Fruit fly (Drosophila melanogaster) whole organism, prepupa: ENCODE measurements around the gene CG5160.

Experiments
- Blimp-1 ChIP-seq: fragments of 200-800 bp; sonication (Bioruptor generic); optimal IDR thresholded peaks from 3 replicates; lab custom pipeline; 2017; ENCODE audit warnings: missing biosample characterization, missing genetic modification characterization, mild to moderate bottlenecking, moderate library complexity, missing genetic modification reagents
- CG10631 ChIP-seq: fragments of 200-800 bp; sonication (Bioruptor generic); optimal IDR thresholded peaks from 2 replicates; lab custom pipeline; 2016; ENCODE audit warnings: missing biosample characterization, missing genetic modification characterization
- CG10669 ChIP-seq: fragments of 200-800 bp; sonication (Bioruptor generic); optimal IDR thresholded peaks from 3 replicates; lab custom pipeline; 2018; ENCODE audit warnings: missing biosample characterization, mild to moderate bottlenecking, missing genetic modification characterization, moderate library complexity
- CG11294 ChIP-seq: fragments of 200-800 bp; sonication (Bioruptor generic); IDR thresholded peaks from 2 replicates; pipeline ENCODE4 v1.3.6; 2022; ENCODE audit warnings: missing biosample characterization, missing genetic modification characterization
- CG11762 ChIP-seq: fragments of 200-800 bp; sonication (Bioruptor generic); optimal IDR thresholded peaks from 3 replicates; lab custom pipeline; 2016; ENCODE audit warnings: missing biosample characterization, missing genetic modification characterization; ENCODE audit not compliant: insufficient read depth
- CG15336 ChIP-seq: fragments of 200-800 bp; sonication (Bioruptor generic); IDR thresholded peaks from 2 replicates; pipeline ENCODE4 v1.3.6; 2022; ENCODE audit warnings: missing biosample characterization, missing genetic modification characterization
- CG1621 ChIP-seq: fragments of 200-800 bp; sonication (Bioruptor generic); optimal IDR thresholded peaks from 3 replicates; lab custom pipeline; 2018; ENCODE audit warnings: missing biosample characterization, mild to moderate bottlenecking, missing genetic modification characterization
- CG32006 ChIP-seq: fragments of 200-800 bp; sonication (Bioruptor generic); optimal IDR thresholded peaks from 3 replicates; lab custom pipeline; 2017; ENCODE audit warnings: missing biosample characterization, mild to moderate bottlenecking, missing genetic modification characterization
- CG34406 ChIP-seq: fragments of 200-800 bp; sonication (Bioruptor generic); optimal IDR thresholded peaks from 3 replicates; lab custom pipeline; 2016; ENCODE audit warnings: missing biosample characterization, missing genetic modification characterization
- CG3919 ChIP-seq: fragments of 200-800 bp; sonication (Bioruptor generic); optimal IDR thresholded peaks from 3 replicates; lab custom pipeline; 2016; ENCODE audit warnings: missing biosample characterization, missing genetic modification characterization
- CG4318 ChIP-seq: fragments of 200-800 bp; sonication (Bioruptor generic); optimal IDR thresholded peaks from 3 replicates; lab custom pipeline; 2017; ENCODE audit warnings: missing biosample characterization, mild to moderate bottlenecking, missing genetic modification characterization
- CG6792 ChIP-seq: fragments of 200-800 bp; sonication (Bioruptor generic); optimal IDR thresholded peaks from 3 replicates; lab custom pipeline; 2016; ENCODE audit warnings: missing biosample characterization, missing genetic modification characterization
- CG6808 ChIP-seq: fragments of 200-800 bp; sonication (Bioruptor generic); optimal IDR thresholded peaks from 3 replicates; lab custom pipeline; 2017; ENCODE audit warnings: missing biosample characterization, missing genetic modification characterization, mild to moderate bottlenecking, moderate library complexity, missing genetic modification reagents
- CG7368 ChIP-seq: fragments of 200-800 bp; sonication (Bioruptor generic); optimal IDR thresholded peaks from 3 replicates; lab custom pipeline; 2016; ENCODE audit warnings: missing biosample characterization, missing genetic modification characterization
- CG8119 ChIP-seq: fragments of 200-800 bp; sonication (Bioruptor generic); IDR thresholded peaks from 3 replicates; pipeline ENCODE4 v1.3.6; 2022; ENCODE audit warnings: missing biosample characterization, missing genetic modification characterization
- CG8319 ChIP-seq: fragments of 200-800 bp; sonication (Bioruptor generic); optimal IDR thresholded peaks from 3 replicates; lab custom pipeline; 2016; ENCODE audit warnings: missing biosample characterization, missing genetic modification characterization
- CG9139 ChIP-seq: fragments of 200-800 bp; sonication (Bioruptor generic); optimal IDR thresholded peaks from 3 replicates; lab custom pipeline; 2017; ENCODE audit warnings: missing biosample characterization, mild to moderate bottlenecking, missing genetic modification characterization
- Eip75B ChIP-seq: fragments of 200-800 bp; sonication (Bioruptor generic); optimal IDR thresholded peaks from 3 replicates; lab custom pipeline; 2016; ENCODE audit warnings: missing biosample characterization, missing genetic modification characterization
- Eip78C ChIP-seq: fragments of 200-800 bp; sonication (Bioruptor generic); peaks from one replicate; lab custom pipeline; 2016; ENCODE audit warnings: missing biosample characterization, missing genetic modification characterization
- Eip93F ChIP-seq: fragments of 200-800 bp; sonication (Bioruptor generic); optimal IDR thresholded peaks from 2 replicates; lab custom pipeline; 2016; ENCODE audit warnings: missing biosample characterization, mild to moderate bottlenecking, missing genetic modification characterization
- Ets21C ChIP-seq: fragments of 200-800 bp; sonication (Bioruptor generic); optimal IDR thresholded peaks from 3 replicates; lab custom pipeline; 2016; ENCODE audit warnings: missing biosample characterization, missing genetic modification characterization
- Ets96B ChIP-seq: fragments of 200-800 bp; optimal IDR thresholded peaks from 2 replicates; lab custom pipeline; 2019; ENCODE audit warnings: missing biosample characterization, mild to moderate bottlenecking, missing genetic modification characterization, moderate library complexity
- Gug ChIP-seq: fragments of 200-800 bp; sonication (Bioruptor generic); IDR thresholded peaks from 2 replicates; pipeline ENCODE4 v1.3.6; 2022; ENCODE audit warnings: missing biosample characterization, missing genetic modification characterization
- Lpt ChIP-seq: fragments of 200-800 bp; sonication (Bioruptor generic); optimal IDR thresholded peaks from 3 replicates; lab custom pipeline; 2016; ENCODE audit warnings: missing biosample characterization, missing genetic modification characterization
- Smox ChIP-seq: fragments of 200-800 bp; sonication (Bioruptor generic); optimal IDR thresholded peaks from 3 replicates; lab custom pipeline; 2016; ENCODE audit warnings: missing biosample characterization, missing genetic modification characterization
- Sox14 ChIP-seq: fragments of 200-800 bp; sonication (Bioruptor generic); optimal IDR thresholded peaks from 3 replicates; lab custom pipeline; 2016; ENCODE audit warnings: missing biosample characterization, missing genetic modification characterization
- achi ChIP-seq: fragments of 200-800 bp; sonication (Bioruptor generic); optimal IDR thresholded peaks from 3 replicates; lab custom pipeline; 2016; ENCODE audit warnings: missing biosample characterization, missing genetic modification characterization
- acj6 ChIP-seq: fragments of 200-800 bp; sonication (Bioruptor generic); optimal IDR thresholded peaks from 3 replicates; lab custom pipeline; 2016; ENCODE audit warnings: missing biosample characterization, missing genetic modification characterization
- cyc ChIP-seq: fragments of 200-800 bp; sonication (Bioruptor generic); optimal IDR thresholded peaks from 3 replicates; lab custom pipeline; 2016; ENCODE audit warnings: missing biosample characterization, missing genetic modification characterization
- dac ChIP-seq: fragments of 200-800 bp; sonication (Bioruptor generic); optimal IDR thresholded peaks from 2 replicates; lab custom pipeline; 2017; ENCODE audit warnings: missing biosample characterization, mild to moderate bottlenecking, missing genetic modification characterization
- dsx ChIP-seq: fragments of 200-800 bp; optimal IDR thresholded peaks from 3 replicates; lab custom pipeline; 2019; ENCODE audit warnings: missing biosample characterization, mild to moderate bottlenecking, missing genetic modification characterization, moderate library complexity; ENCODE audit not compliant: poor library complexity, severe bottlenecking
- eg ChIP-seq: fragments of 200-800 bp; sonication (Bioruptor generic); IDR thresholded peaks from 3 replicates; pipeline ENCODE4 v1.3.6; 2022; ENCODE audit warnings: missing biosample characterization, missing genetic modification characterization
- esn ChIP-seq: fragments of 200-800 bp; sonication (Bioruptor generic); optimal IDR thresholded peaks from 2 replicates; lab custom pipeline; 2016; ENCODE audit warnings: missing biosample characterization, mild to moderate bottlenecking, missing genetic modification characterization, moderate library complexity
- fd59A ChIP-seq: fragments of 200-800 bp; sonication (Bioruptor generic); optimal IDR thresholded peaks from 2 replicates; lab custom pipeline; 2017; ENCODE audit warnings: missing biosample characterization, mild to moderate bottlenecking, missing genetic modification characterization, missing genetic modification reagents
- fd85E ChIP-seq: fragments of 200-800 bp; sonication (Bioruptor generic); optimal IDR thresholded peaks from 3 replicates; lab custom pipeline; 2016; ENCODE audit warnings: missing biosample characterization, missing genetic modification characterization
- fkh ChIP-seq: fragments of 200-800 bp; sonication (Bioruptor generic); optimal IDR thresholded peaks from 3 replicates; lab custom pipeline; 2017; ENCODE audit warnings: missing biosample characterization, mild to moderate bottlenecking, missing genetic modification characterization, moderate library complexity
- net ChIP-seq: fragments of 200-800 bp; sonication (Bioruptor generic); optimal IDR thresholded peaks from 3 replicates; lab custom pipeline; 2016; ENCODE audit warnings: missing biosample characterization, missing genetic modification characterization
- pdm3 ChIP-seq: fragments of 200-800 bp; sonication (Bioruptor generic); optimal IDR thresholded peaks from 3 replicates; lab custom pipeline; 2016; ENCODE audit warnings: missing biosample characterization, missing genetic modification characterization
- salr ChIP-seq, 2 experiments: fragments of 200-800 bp; sonication (Bioruptor generic); optimal IDR thresholded peaks; 3 replicates each; lab custom pipeline; 2016 to 2018; ENCODE audit warnings: missing biosample characterization in 2 of 2, missing genetic modification characterization in 2 of 2, mild to moderate bottlenecking in 1 of 2
- spab ChIP-seq: fragments of 200-800 bp; sonication (Bioruptor generic); optimal IDR thresholded peaks from 2 replicates; lab custom pipeline; 2017; ENCODE audit warnings: missing biosample characterization, mild to moderate bottlenecking, missing genetic modification characterization, missing genetic modification reagents
- topi ChIP-seq: fragments of 200-800 bp; sonication (Bioruptor generic); optimal IDR thresholded peaks from 3 replicates; lab custom pipeline; 2016; ENCODE audit warnings: missing biosample characterization, missing genetic modification characterization
- vri ChIP-seq: fragments of 200-800 bp; sonication (Bioruptor generic); optimal IDR thresholded peaks from 3 replicates; lab custom pipeline; 2016; ENCODE audit warnings: missing biosample characterization, mild to moderate bottlenecking, missing genetic modification characterization

The CG5160 gene

DNA sequence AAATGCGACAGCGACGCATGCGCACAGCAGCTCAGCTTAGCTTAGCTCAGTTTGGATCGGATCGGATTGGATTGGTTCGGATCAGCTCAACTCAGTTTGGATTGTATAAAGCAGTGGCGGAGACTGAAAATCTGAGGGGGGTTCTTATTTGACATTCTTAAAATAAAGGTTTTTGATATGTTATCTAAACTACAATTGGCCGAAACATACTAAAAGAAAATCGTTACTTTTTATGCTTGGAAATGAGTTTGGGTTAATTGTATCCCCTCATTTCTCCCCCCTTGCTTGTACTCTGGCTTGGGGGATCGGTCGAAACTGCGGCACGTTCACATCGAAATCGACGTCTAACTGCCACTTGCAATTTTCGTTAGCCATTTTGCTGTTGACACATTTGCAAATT lies 22.4 kb downstream of the CG5160 start (continued):
- TF ChIP-seq spab (GFP tag; lab: Kevin White, UChicago) (no peak), Blimp-1 (GFP tag; lab: Kevin White, UChicago) (no peak), CG8319 (peak; percentile 8), achi (peak; percentile 25), CG6792 (GFP tag; lab: Kevin White, UChicago) (peak; percentile 47), Eip93F (no peak), topi (GFP tag; lab: Kevin White, UChicago) (peak; percentile 56), fkh (GFP tag; lab: Kevin White, UChicago) (no peak), CG11762 (peak; percentile 46), pdm3 (GFP tag; lab: Kevin White, UChicago) (peak; percentile 64), CG8119 (peak; percentile 86), CG11294 (peak; percentile 81), vri (GFP tag; lab: Kevin White, UChicago) (peak; percentile 58), Gug (GFP tag; lab: Robert Waterston, UW) (peak; percentile 83), CG34406 (GFP tag; lab: Kevin White, UChicago) (peak; percentile 45), Smox (GFP tag; lab: Kevin White, UChicago) (peak; percentile 61), Eip75B (GFP tag; lab: Kevin White, UChicago) (no peak), CG15336 (GFP tag; lab: Robert Waterston, UW) (peak; percentile 90), fd85E (no peak), CG10631 (peak; percentile 22), eg (peak; percentile 94), Ets21C (GFP tag; lab: Kevin White, UChicago) (peak; percentile 53), CG6808 (no peak), acj6 (GFP tag; lab: Kevin White, UChicago) (peak; percentile 61), net (peak; percentile 67), Eip78C (peak; percentile 83), fd59A (no peak), salr (GFP tag; optimal IDR thresholded peaks at IDR 0.05; lab: Kevin White, UChicago) (no peak), CG1621 (tag; lab: Kevin White, UChicago) (no peak), CG9139 (GFP tag; lab: Kevin White, UChicago) (no peak), CG4318 (GFP tag; lab: Kevin White, UChicago) (peak; percentile 47), CG10669 (GFP tag; lab: Kevin White, UChicago) (no peak)

DNA sequence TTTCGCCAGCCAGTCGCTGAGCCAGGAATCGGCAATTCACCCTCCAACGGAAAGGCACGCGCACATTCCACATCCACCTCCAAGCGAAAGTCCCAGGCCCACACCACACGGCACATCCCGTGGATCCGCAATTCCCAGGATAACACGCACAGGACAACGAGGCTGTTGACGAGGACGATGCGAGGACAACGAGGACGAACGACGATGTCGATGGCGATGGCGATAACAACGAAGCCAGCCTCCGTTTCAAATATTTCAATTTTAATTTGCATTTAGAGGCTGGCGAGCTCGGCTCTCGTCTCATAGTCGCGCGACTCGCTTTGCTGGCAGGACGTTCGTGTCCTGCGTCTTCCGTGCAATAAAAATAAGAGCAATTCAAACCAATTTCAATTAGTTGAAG lies 35.5 kb downstream of the CG5160 start, which contains the start of gene Wnt10:
Gene Wnt10, plus strand, starts transcription at position 301 of the 400 bp plus-strand sequence.
- no peak for TF ChIP-seq Sox14 (GFP tag; lab: Kevin White, UChicago)
- TF ChIP-seq fd85E: no peak
- no peak for TF ChIP-seq Ets21C (GFP tag; lab: Kevin White, UChicago)
- no peak for TF ChIP-seq CG7368
- no peak for TF ChIP-seq CG9139 (GFP tag; lab: Kevin White, UChicago)
- no peak for TF ChIP-seq fd59A
- TF ChIP-seq vri (GFP tag; lab: Kevin White, UChicago): no peak
- TF ChIP-seq cyc (GFP tag; lab: Kevin White, UChicago): no peak
- TF ChIP-seq Ets96B (tag; lab: Kevin White, UChicago): no peak
- TF ChIP-seq Eip78C: no peak
- no peak for TF ChIP-seq CG3919 (GFP tag; lab: Kevin White, UChicago)
- TF ChIP-seq CG4318 (GFP tag; lab: Kevin White, UChicago): no peak
- TF ChIP-seq dsx (GFP tag; lab: Kevin White, UChicago): no peak

DNA sequence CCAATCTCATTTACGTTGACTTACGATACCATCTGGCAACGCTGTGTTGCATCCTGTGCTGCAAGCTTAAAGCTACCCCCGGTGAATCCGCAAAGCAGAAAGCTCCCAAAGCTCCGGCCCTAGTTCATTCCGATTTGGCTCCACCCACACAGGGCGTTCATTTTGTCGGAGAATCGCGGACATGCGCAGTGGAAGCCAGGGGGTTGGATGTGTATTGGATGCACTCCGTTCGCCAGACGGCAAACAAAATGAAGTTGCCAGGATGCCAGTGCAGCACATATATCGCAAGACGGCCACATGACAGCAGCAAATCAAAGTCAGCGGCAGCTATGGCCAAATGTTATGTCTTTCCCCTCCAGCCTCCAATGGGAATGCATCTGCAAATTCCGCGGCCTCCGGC lies 39.8 kb downstream of the CG5160 start:
- no peak for TF ChIP-seq CG32006 (GFP tag; lab: Kevin White, UChicago)
- TF ChIP-seq esn (GFP tag; lab: Kevin White, UChicago): no peak
- no peak for TF ChIP-seq dac
- no peak for TF ChIP-seq cyc (GFP tag; lab: Kevin White, UChicago)
- no peak for TF ChIP-seq CG6808
- no peak for TF ChIP-seq Lpt (GFP tag; lab: Kevin White, UChicago)
